Worm (Caenorhabditis elegans) whole organism, young adult: ENCODE measurements around the gene Y43F8C.13.

ENCODE experiments used
- ama-1 ChIP-seq, 3 experiments: fragments of 150-350 bp in 1 of 3; sonication (generic microtip) in 2 of 3; optimal IDR thresholded peaks; 2 replicates each; lab custom pipeline; 2014 to 2018; ENCODE audit warnings: missing biosample characterization in 2 of 3, missing genetic modification characterization in 2 of 3, missing genetic modification reagents in 2 of 3
- ceh-100 ChIP-seq: fragments of 200-800 bp; sonication (Bioruptor generic); IDR thresholded peaks from 2 replicates; pipeline ENCODE4 v1.3.6; 2022; ENCODE audit warnings: missing genetic modification reagents, missing genetic modification characterization, missing compliant biosample characterization
- lin-35 ChIP-seq, 3 experiments: fragments of 150-350 bp in 2 of 3; sonication (generic microtip) in 1 of 3; optimal IDR thresholded peaks; 2 replicates each; lab custom pipeline; 2014 to 2018; ENCODE audit warnings: missing biosample characterization in 3 of 3, missing genetic modification characterization in 3 of 3, missing genetic modification reagents in 3 of 3
- nfya-1 ChIP-seq: sonication (generic microtip); optimal IDR thresholded peaks from 2 replicates; lab custom pipeline; 2017; ENCODE audit warnings: antibody characterized with exemption, missing compliant biosample characterization, missing genetic modification characterization, borderline replicate concordance; ENCODE audit not compliant: insufficient read depth
- pha-4 ChIP-seq: fragments of 150-350 bp; sonication (generic microtip); optimal IDR thresholded peaks from 2 replicates; lab custom pipeline; 2014; ENCODE audit warnings: missing biosample characterization, missing genetic modification reagents, missing genetic modification characterization
- snpc-1.3 ChIP-seq: sonication (generic microtip); optimal IDR thresholded peaks from 2 replicates; lab custom pipeline; 2017; ENCODE audit warnings: missing genetic modification characterization, mild to moderate bottlenecking, missing compliant biosample characterization, antibody characterized with exemption, moderate library complexity, missing genotype, missing genetic modification reagents; ENCODE audit not compliant: insufficient read depth
- snpc-4 ChIP-seq, 5 experiments: fragments of 150-350 bp in 1 of 5; sonication (generic microtip) in 4 of 5; optimal IDR thresholded peaks; 2 replicates each; lab custom pipeline; 2014 to 2018; ENCODE audit warnings: missing genetic modification characterization in 5 of 5, missing biosample characterization in 3 of 5, antibody characterized with exemption in 2 of 5, mild to moderate bottlenecking in 2 of 5, missing compliant biosample characterization in 2 of 5, missing genotype in 2 of 5, moderate library complexity in 2 of 5, missing genetic modification reagents in 1 of 5
- sptf-2 ChIP-seq: fragments of 200-800 bp; sonication (Bioruptor generic); optimal IDR thresholded peaks from 2 replicates; lab custom pipeline; 2018; ENCODE audit warnings: mild to moderate bottlenecking, missing genetic modification characterization, missing compliant biosample characterization

- TF ChIP-seq snpc-4 (GFP tag; optimal IDR thresholded peaks at IDR 0.05; lab: Kevin White, UChicago) (no peak), snpc-4 (tag; optimal IDR thresholded peaks at IDR 0.05; lab: Kevin White, UChicago) (no peak), snpc-1.3 (tag; lab: Kevin White, UChicago) (no peak), ceh-100 (no peak), nfya-1 (tag; lab: Kevin White, UChicago) (no peak), ama-1 (optimal IDR thresholded peaks at IDR 0.05; lab: Kevin White, UChicago) (no peak), ama-1 (GFP tag; optimal IDR thresholded peaks at IDR 0.05; lab: Kevin White, UChicago) (no peak), sptf-2 (GFP tag; lab: Kevin White, UChicago) (no peak), lin-35 (GFP tag; optimal IDR thresholded peaks at IDR 0.05; lab: Kevin White, UChicago) (no peak), pha-4 (no peak)
Measured at ce11 chrV:19668213-19668612, 29.0 kb downstream of the Y43F8C.13 start.
